Fruit fly (Drosophila melanogaster): Measurements from ENCODE around the gene CG9628.
A peak's percentile ranks its signal among the peaks of the same experiment; 100 is the strongest.

Gene CG9628

dm6 chr3L:14652554-14652953 is 30.0 kb downstream of the CG9628 start (continued):
- TF ChIP-seq CG6854 (GFP tag; optimal IDR thresholded peaks at IDR 0.05) (peak; percentile 74), ss (GFP tag; optimal IDR thresholded peaks at IDR 0.05) (peak; percentile 90 to 92), OdsH (GFP tag; optimal IDR thresholded peaks at IDR 0.05) (peak; percentile 91), lz (GFP tag; optimal IDR thresholded peaks at IDR 0.05) (peak; percentile 82), Sox15 (GFP tag; optimal IDR thresholded peaks at IDR 0.05) (peak; percentile 52), CG15336 (GFP tag; IDR thresholded peaks at IDR 0.05) (peak; percentile 93), CG32006 (GFP tag; optimal IDR thresholded peaks at IDR 0.05) (peak; percentile 90), Eip93F (GFP tag; optimal IDR thresholded peaks at IDR 0.05) (peak; percentile 7), CG16779 (tag; optimal IDR thresholded peaks at IDR 0.05) (peak; percentile 74), CG1621 (tag; optimal IDR thresholded peaks at IDR 0.05) (peak; percentile 92), vri (GFP tag; optimal IDR thresholded peaks at IDR 0.05) (peak; percentile 73), CG8319 (GFP tag; optimal IDR thresholded peaks at IDR 0.05) (peak; percentile 66)

- no peak for TF ChIP-seq CG10631 (GFP tag; optimal IDR thresholded peaks at IDR 0.05)
- no peak for TF ChIP-seq Eip75B (GFP tag; optimal IDR thresholded peaks at IDR 0.05)
- TF ChIP-seq Met (GFP tag; optimal IDR thresholded peaks at IDR 0.05), result no peak
- TF ChIP-seq Eip93F (GFP tag; optimal IDR thresholded peaks at IDR 0.05), result no peak
- peak; percentile 7 for TF ChIP-seq Eip78C (GFP tag)
- TF ChIP-seq CG32006 (GFP tag; optimal IDR thresholded peaks at IDR 0.05), result no peak
- no peak for TF ChIP-seq CG9139 (GFP tag; optimal IDR thresholded peaks at IDR 0.05)
- no peak for TF ChIP-seq esn (GFP tag; optimal IDR thresholded peaks at IDR 0.05)
- TF ChIP-seq OdsH (GFP tag; optimal IDR thresholded peaks at IDR 0.05), result no peak
These were observed 32.1 kb downstream of the CG9628 start for dm6 chr3L:14654737-14655136.

- TF ChIP-seq Gug (GFP tag; IDR thresholded peaks at IDR 0.05), result no peak
These were observed 32.6 kb downstream of the CG9628 start for dm6 chr3L:14655178-14655577.

dm6 chr3L:14655681-14656080 is 33.1 kb downstream of the CG9628 start:
- no peak for TF ChIP-seq esn (GFP tag; optimal IDR thresholded peaks at IDR 0.05)

- TF ChIP-seq vri (GFP tag; optimal IDR thresholded peaks at IDR 0.05) (no peak), fkh (GFP tag; optimal IDR thresholded peaks at IDR 0.05) (peak; percentile 69)
These were observed 35.0 kb downstream of the CG9628 start for dm6 chr3L:14657485-14658054.

- TF ChIP-seq pdm3 (GFP tag; optimal IDR thresholded peaks at IDR 0.05), result peak; percentile 13
- no peak for TF ChIP-seq CG8119 (GFP tag; IDR thresholded peaks at IDR 0.05)
- no peak for TF ChIP-seq net (GFP tag; optimal IDR thresholded peaks at IDR 0.05)
- TF ChIP-seq Hr4 (GFP tag; optimal IDR thresholded peaks at IDR 0.05), result peak; percentile 34
- TF ChIP-seq Blimp-1 (GFP tag; optimal IDR thresholded peaks at IDR 0.05), result peak; percentile 10
- TF ChIP-seq CG32006 (GFP tag; optimal IDR thresholded peaks at IDR 0.05), result peak; percentile 31
- TF ChIP-seq Ets96B (tag; optimal IDR thresholded peaks at IDR 0.05), result no peak
- TF ChIP-seq fkh (GFP tag; optimal IDR thresholded peaks at IDR 0.05), result no peak
- no peak for TF ChIP-seq esn (GFP tag; optimal IDR thresholded peaks at IDR 0.05)
These were observed 37.6 kb downstream of the CG9628 start for dm6 chr3L:14659954-14660907.

Measured in whole organism, prepupa.